Worm (Caenorhabditis elegans) whole organism, L1 larva: ENCODE data around the gene srbc-34.

Source experiments
- alr-1 ChIP-seq: fragments of 200-800 bp; sonication (Bioruptor generic); optimal IDR thresholded peaks from 2 replicates; lab custom pipeline; 2018; ENCODE audit warnings: borderline replicate concordance, mild to moderate bottlenecking, missing genetic modification characterization, missing compliant biosample characterization
- ama-1 ChIP-seq: fragments of 150-350 bp; optimal IDR thresholded peaks from 2 replicates; lab custom pipeline; 2014
- ceh-82 ChIP-seq, 3 experiments: fragments of 150-350 bp in 1 of 3; sonication (generic microtip) in 2 of 3; optimal IDR thresholded peaks; 2 replicates each; lab custom pipeline; 2014 to 2017; ENCODE audit warnings: missing biosample characterization in 3 of 3, missing genetic modification characterization in 3 of 3
- dsc-1 ChIP-seq: sonication (generic microtip); optimal IDR thresholded peaks from 2 replicates; lab custom pipeline; 2016; ENCODE audit warnings: mild to moderate bottlenecking, missing genetic modification characterization, missing compliant biosample characterization
- efl-3 ChIP-seq: fragments of 200-800 bp; sonication (Bioruptor generic); optimal IDR thresholded peaks from 2 replicates; lab custom pipeline; 2018; ENCODE audit warnings: mild to moderate bottlenecking, missing genetic modification characterization, missing compliant biosample characterization
- fkh-10 ChIP-seq: sonication (generic microtip); optimal IDR thresholded peaks from 2 replicates; lab custom pipeline; 2017; ENCODE audit warnings: missing biosample characterization, missing genetic modification reagents, missing genetic modification characterization
- jun-1 ChIP-seq: fragments of 150-350 bp; optimal IDR thresholded peaks from 2 replicates; lab custom pipeline; 2014; ENCODE audit warnings: missing biosample characterization, missing genetic modification reagents, missing genetic modification characterization
- nhr-20 ChIP-seq: sonication (generic microtip); optimal IDR thresholded peaks from 2 replicates; lab custom pipeline; 2016; ENCODE audit warnings: mild to moderate bottlenecking, missing genetic modification characterization, missing compliant biosample characterization
- nhr-237 ChIP-seq: fragments of 150-350 bp; optimal IDR thresholded peaks from 2 replicates; lab custom pipeline; 2014; ENCODE audit warnings: missing biosample characterization, missing genetic modification characterization
- nhr-77 ChIP-seq: fragments of 150-350 bp; optimal IDR thresholded peaks from 2 replicates; lab custom pipeline; 2014; ENCODE audit warnings: missing biosample characterization, missing genetic modification characterization
- unc-130 ChIP-seq: fragments of 150-350 bp; optimal IDR thresholded peaks from 2 replicates; lab custom pipeline; 2017; ENCODE audit warnings: missing biosample characterization, missing genetic modification characterization, inconsistent platforms
- unc-86 ChIP-seq: sonication (generic microtip); optimal IDR thresholded peaks from 2 replicates; lab custom pipeline; 2016; ENCODE audit warnings: missing genetic modification characterization, missing compliant biosample characterization

- TF ChIP-seq dsc-1 (tag; lab: Kevin White, UChicago) (no peak), ceh-82 (tag; optimal IDR thresholded peaks at IDR 0.05; lab: Kevin White, UChicago) (no peak), efl-3 (no peak), nhr-237 (tag; lab: Kevin White, UChicago) (no peak), ama-1 (lab: Kevin White, UChicago) (no peak), jun-1 (no peak), nhr-20 (tag; lab: Kevin White, UChicago) (no peak), fkh-10 (GFP tag; lab: Kevin White, UChicago) (no peak), alr-1 (tag; lab: Kevin White, UChicago) (no peak), unc-130 (tag; lab: Kevin White, UChicago) (no peak), unc-86 (tag; lab: Kevin White, UChicago) (no peak), nhr-77 (no peak)
Measured at ce11 chrV:20213097-20213496, 7.0 kb downstream of the srbc-34 start.
